Worm (Caenorhabditis elegans) whole organism, L1 larva: Measurements from ENCODE around the gene his-7.

Source experiments
- C04F5.9 ChIP-seq: sonication (generic microtip); optimal IDR thresholded peaks from 2 replicates; lab custom pipeline; 2016; ENCODE audit warnings: missing genetic modification characterization, missing compliant biosample characterization
- C16A3.4 ChIP-seq: fragments of 150-350 bp; optimal IDR thresholded peaks from 2 replicates; lab custom pipeline; 2014; ENCODE audit warnings: missing biosample characterization, missing genetic modification characterization
- C34B4.2 ChIP-seq: sonication (generic microtip); optimal IDR thresholded peaks from 2 replicates; lab custom pipeline; 2017; ENCODE audit warnings: mild to moderate bottlenecking, missing genetic modification characterization, missing compliant biosample characterization
- alr-1 ChIP-seq: fragments of 200-800 bp; sonication (Bioruptor generic); optimal IDR thresholded peaks from 2 replicates; lab custom pipeline; 2018; ENCODE audit warnings: borderline replicate concordance, mild to moderate bottlenecking, missing genetic modification characterization, missing compliant biosample characterization
- ama-1 ChIP-seq: fragments of 150-350 bp; optimal IDR thresholded peaks from 2 replicates; lab custom pipeline; 2014
- ceh-63 ChIP-seq: fragments of 200-800 bp; sonication (Bioruptor generic); optimal IDR thresholded peaks from 2 replicates; lab custom pipeline; 2018; ENCODE audit warnings: mild to moderate bottlenecking, missing genetic modification characterization, missing compliant biosample characterization
- ceh-8 ChIP-seq: fragments of 200-800 bp; sonication (Bioruptor generic); optimal IDR thresholded peaks from 2 replicates; lab custom pipeline; 2018; ENCODE audit warnings: mild to moderate bottlenecking, missing genetic modification characterization, moderate library complexity, missing compliant biosample characterization
- ceh-82 ChIP-seq, 3 experiments: fragments of 150-350 bp in 1 of 3; sonication (generic microtip) in 2 of 3; optimal IDR thresholded peaks; 2 replicates each; lab custom pipeline; 2014 to 2017; ENCODE audit warnings: missing biosample characterization in 3 of 3, missing genetic modification characterization in 3 of 3
- ceh-88 ChIP-seq: fragments of 200-800 bp; sonication (Bioruptor generic); IDR thresholded peaks from 2 replicates; pipeline ENCODE4 v1.3.6; 2022; ENCODE audit warnings: missing genetic modification characterization, missing compliant biosample characterization
- ces-1 ChIP-seq: fragments of 150-350 bp; optimal IDR thresholded peaks from 2 replicates; lab custom pipeline; 2014; ENCODE audit warnings: missing biosample characterization, missing genetic modification reagents, missing genetic modification characterization
- dpl-1 ChIP-seq, 3 experiments: fragments of 150-350 bp in 2 of 3; sonication (generic microtip) in 1 of 3; optimal IDR thresholded peaks; 2 replicates each; lab custom pipeline; 2014 to 2017; ENCODE audit warnings: missing biosample characterization in 3 of 3, missing genetic modification characterization in 3 of 3, missing genetic modification reagents in 3 of 3
- efl-1 ChIP-seq, 4 experiments: fragments of 150-350 bp; optimal IDR thresholded peaks in 3 of 4; peaks in 1 of 4; 1 replicate in 1 of 4; 2 replicates in 3 of 4; lab custom pipeline; 2014; ENCODE audit warnings: missing biosample characterization in 2 of 4, missing genetic modification characterization in 2 of 4, missing genetic modification reagents in 2 of 4
- efl-3 ChIP-seq: fragments of 200-800 bp; sonication (Bioruptor generic); optimal IDR thresholded peaks from 2 replicates; lab custom pipeline; 2018; ENCODE audit warnings: mild to moderate bottlenecking, missing genetic modification characterization, missing compliant biosample characterization
- egl-13 ChIP-seq: sonication (generic microtip); optimal IDR thresholded peaks from 2 replicates; lab custom pipeline; 2016; ENCODE audit warnings: missing genotype, missing genetic modification reagents, missing genetic modification characterization, missing compliant biosample characterization
- egl-27 ChIP-seq, 2 experiments: fragments of 150-350 bp in 1 of 2; sonication (generic microtip); optimal IDR thresholded peaks; 3 replicates each; lab custom pipeline; 2017 to 2018; ENCODE audit warnings: missing biosample characterization in 2 of 2, missing genetic modification characterization in 2 of 2, missing genetic modification reagents in 2 of 2
- elt-3 ChIP-seq, 6 experiments: fragments of 150-350 bp in 1 of 6; sonication (generic microtip); optimal IDR thresholded peaks; 2 replicates each; lab custom pipeline; 2017 to 2018; ENCODE audit warnings: missing biosample characterization in 6 of 6, missing genetic modification characterization in 6 of 6, inconsistent platforms in 1 of 6
- fkh-4 ChIP-seq: sonication (generic microtip); optimal IDR thresholded peaks from 2 replicates; lab custom pipeline; 2016; ENCODE audit warnings: missing compliant biosample characterization, missing genetic modification characterization, borderline replicate concordance
- fos-1 ChIP-seq: fragments of 150-350 bp; optimal IDR thresholded peaks from 2 replicates; lab custom pipeline; 2014; ENCODE audit warnings: missing biosample characterization, missing genetic modification characterization
- grh-1 ChIP-seq: fragments of 200-800 bp; sonication (Bioruptor generic); IDR thresholded peaks from 2 replicates; pipeline ENCODE4 v1.3.6; 2022; ENCODE audit warnings: missing genetic modification reagents, missing genetic modification characterization, missing compliant biosample characterization
- hlh-4 ChIP-seq: sonication (generic microtip); optimal IDR thresholded peaks from 2 replicates; lab custom pipeline; 2016; ENCODE audit warnings: mild to moderate bottlenecking, missing genetic modification characterization, missing compliant biosample characterization
- isw-1 ChIP-seq: fragments of 200-800 bp; sonication (Bioruptor generic); IDR thresholded peaks from 2 replicates; pipeline ENCODE4 v1.3.6; 2022; ENCODE audit warnings: missing genetic modification characterization, missing compliant biosample characterization
- jun-1 ChIP-seq: fragments of 150-350 bp; optimal IDR thresholded peaks from 2 replicates; lab custom pipeline; 2014; ENCODE audit warnings: missing biosample characterization, missing genetic modification reagents, missing genetic modification characterization
- lin-13 ChIP-seq: fragments of 150-350 bp; optimal IDR thresholded peaks from 2 replicates; lab custom pipeline; 2014; ENCODE audit warnings: missing biosample characterization, missing genetic modification reagents, missing genetic modification characterization
- lin-14 ChIP-seq: fragments of 200-800 bp; sonication (Bioruptor generic); optimal IDR thresholded peaks from 2 replicates; lab custom pipeline; 2018; ENCODE audit warnings: mild to moderate bottlenecking, missing genetic modification characterization, moderate library complexity, missing compliant biosample characterization
- lin-15B ChIP-seq: fragments of 150-350 bp; sonication (generic microtip); optimal IDR thresholded peaks from 3 replicates; lab custom pipeline; 2014; ENCODE audit warnings: missing biosample characterization, missing genetic modification characterization
- lin-35 ChIP-seq, 2 experiments: fragments of 150-350 bp; optimal IDR thresholded peaks; 2 replicates each; lab custom pipeline; 2014; ENCODE audit warnings: missing biosample characterization in 2 of 2, missing genetic modification characterization in 2 of 2, missing genetic modification reagents in 2 of 2
- lir-3 ChIP-seq: sonication (generic microtip); optimal IDR thresholded peaks from 2 replicates; lab custom pipeline; 2016; ENCODE audit warnings: mild to moderate bottlenecking, missing genetic modification characterization, moderate library complexity, missing compliant biosample characterization; ENCODE audit not compliant: poor library complexity
- lsy-2 ChIP-seq, 2 experiments: fragments of 150-350 bp; optimal IDR thresholded peaks; 2 replicates each; lab custom pipeline; 2014; ENCODE audit warnings: missing biosample characterization in 2 of 2, missing genetic modification characterization in 2 of 2
- mab-9 ChIP-seq: fragments of 200-800 bp; sonication (Bioruptor generic); IDR thresholded peaks from 2 replicates; pipeline ENCODE4 v1.3.6; 2022; ENCODE audit warnings: missing genetic modification reagents, missing genetic modification characterization, missing compliant biosample characterization
- mdl-1 ChIP-seq, 2 experiments: fragments of 150-350 bp; optimal IDR thresholded peaks; 2 replicates each; lab custom pipeline; 2014 to 2017; ENCODE audit warnings: missing biosample characterization in 2 of 2, missing genetic modification characterization in 2 of 2, inconsistent platforms in 1 of 2
- mef-2 ChIP-seq: fragments of 150-350 bp; optimal IDR thresholded peaks from 2 replicates; lab custom pipeline; 2014; ENCODE audit warnings: missing biosample characterization, missing genetic modification characterization
- nhr-12 ChIP-seq: sonication (generic microtip); optimal IDR thresholded peaks from 2 replicates; lab custom pipeline; 2017; ENCODE audit warnings: missing biosample characterization, missing genetic modification characterization
- nhr-28 ChIP-seq: fragments of 150-350 bp; optimal IDR thresholded peaks from 2 replicates; lab custom pipeline; 2014; ENCODE audit warnings: missing biosample characterization, missing genetic modification characterization
- nhr-47 ChIP-seq: sonication (generic microtip); optimal IDR thresholded peaks from 2 replicates; lab custom pipeline; 2016; ENCODE audit warnings: mild to moderate bottlenecking, missing genetic modification characterization, moderate library complexity, missing compliant biosample characterization
- nhr-71 ChIP-seq: sonication (generic microtip); optimal IDR thresholded peaks from 2 replicates; lab custom pipeline; 2016; ENCODE audit warnings: mild to moderate bottlenecking, missing genetic modification characterization, moderate library complexity, missing compliant biosample characterization
- nhr-84 ChIP-seq: sonication (generic microtip); optimal IDR thresholded peaks from 2 replicates; lab custom pipeline; 2017; ENCODE audit warnings: missing biosample characterization, missing genetic modification characterization
- nhr-90 ChIP-seq: sonication (generic microtip); optimal IDR thresholded peaks from 2 replicates; lab custom pipeline; 2016; ENCODE audit warnings: mild to moderate bottlenecking, missing genetic modification characterization, missing compliant biosample characterization; ENCODE audit not compliant: poor library complexity
- pag-3 ChIP-seq: sonication (generic microtip); optimal IDR thresholded peaks from 2 replicates; lab custom pipeline; 2017; ENCODE audit warnings: missing genetic modification characterization, mild to moderate bottlenecking, missing compliant biosample characterization, antibody characterized with exemption, borderline replicate concordance; ENCODE audit not compliant: insufficient read depth
- pax-3 ChIP-seq: fragments of 200-800 bp; sonication (Bioruptor generic); optimal IDR thresholded peaks from 2 replicates; lab custom pipeline; 2018; ENCODE audit warnings: mild to moderate bottlenecking, missing genetic modification characterization, moderate library complexity, missing compliant biosample characterization
- pqm-1 ChIP-seq: sonication (generic microtip); optimal IDR thresholded peaks from 3 replicates; lab custom pipeline; 2017; ENCODE audit warnings: missing biosample characterization, missing genetic modification characterization
- snpc-4 ChIP-seq: fragments of 150-350 bp; optimal IDR thresholded peaks from 2 replicates; lab custom pipeline; 2014; ENCODE audit warnings: missing biosample characterization, missing genetic modification characterization
- sox-4 ChIP-seq: sonication (generic microtip); optimal IDR thresholded peaks from 2 replicates; lab custom pipeline; 2016; ENCODE audit warnings: missing genetic modification characterization, missing compliant biosample characterization
- swsn-7 ChIP-seq: sonication (generic microtip); optimal IDR thresholded peaks from 2 replicates; lab custom pipeline; 2016; ENCODE audit warnings: missing genetic modification characterization, missing compliant biosample characterization
- unc-130 ChIP-seq: fragments of 150-350 bp; optimal IDR thresholded peaks from 2 replicates; lab custom pipeline; 2017; ENCODE audit warnings: missing biosample characterization, missing genetic modification characterization, inconsistent platforms
- unc-30 ChIP-seq: sonication (generic microtip); optimal IDR thresholded peaks from 2 replicates; lab custom pipeline; 2017; ENCODE audit warnings: missing biosample characterization, missing genetic modification characterization
- unc-62 ChIP-seq: fragments of 150-350 bp; optimal IDR thresholded peaks from 2 replicates; lab custom pipeline; 2014; ENCODE audit warnings: missing biosample characterization, missing genetic modification reagents, missing genetic modification characterization
- unc-86 ChIP-seq: sonication (generic microtip); optimal IDR thresholded peaks from 2 replicates; lab custom pipeline; 2016; ENCODE audit warnings: missing genetic modification characterization, missing compliant biosample characterization
- unc-98 ChIP-seq: fragments of 200-800 bp; sonication (Bioruptor generic); IDR thresholded peaks from 2 replicates; pipeline ENCODE4 v1.3.6; 2022; ENCODE audit warnings: missing genetic modification characterization, missing compliant biosample characterization
- vab-15 ChIP-seq: sonication (generic microtip); optimal IDR thresholded peaks from 2 replicates; lab custom pipeline; 2017; ENCODE audit warnings: missing genotype, mild to moderate bottlenecking, missing genetic modification characterization, missing compliant biosample characterization
- ztf-11 ChIP-seq, 2 experiments: sonication (generic microtip); optimal IDR thresholded peaks; 2 replicates each; lab custom pipeline; 2016 to 2017; ENCODE audit warnings: missing genetic modification characterization in 2 of 2, missing biosample characterization in 1 of 2, missing compliant biosample characterization in 1 of 2
- ztf-4 ChIP-seq: fragments of 150-350 bp; optimal IDR thresholded peaks from 2 replicates; lab custom pipeline; 2014; ENCODE audit warnings: missing biosample characterization, missing genetic modification characterization

The his-7 gene

ce11 chrV:8569841-8570361 lies 36.7 kb downstream of the his-7 start, which contains the start of the genes F25G6.9 and symk-1 (continued):
- TF ChIP-seq vab-15 (no peak), ces-1 (no peak), ceh-82 (tag; optimal IDR thresholded peaks at IDR 0.05; lab: Kevin White, UChicago) (peak; percentile 58 to 74 (median 69)), swsn-7 (tag; lab: Kevin White, UChicago) (peak; percentile 82), nhr-12 (no peak), mab-9 (GFP tag; lab: Robert Waterston, UW) (no peak), nhr-84 (no peak), jun-1 (no peak), lir-3 (tag; lab: Kevin White, UChicago) (peak; percentile 47), mef-2 (no peak), grh-1 (GFP tag; lab: Robert Waterston, UW) (peak; percentile 44), pag-3 (no peak), C04F5.9 (no peak), ztf-11 (tag; optimal IDR thresholded peaks at IDR 0.05; lab: Kevin White, UChicago) (peak in 1 of 2 experiments; percentile 41), egl-27 (tag; optimal IDR thresholded peaks at IDR 0.05; lab: Kevin White, UChicago) (no peak), pax-3 (tag; lab: Kevin White, UChicago) (no peak), efl-3 (GFP tag; lab: Kevin White, UChicago) (no peak), unc-130 (tag; lab: Kevin White, UChicago) (peak; percentile 12), ceh-63 (no peak), lsy-2 (tag; optimal IDR thresholded peaks at IDR 0.05; lab: Kevin White, UChicago) (peak; percentile 72 to 82), unc-62 (GFP tag; lab: Kevin White, UChicago) (no peak), pqm-1 (no peak), unc-98 (no peak), mdl-1 (tag; optimal IDR thresholded peaks at IDR 0.05; lab: Kevin White, UChicago) (peak in 1 of 2 experiments; percentile 37), ceh-8 (GFP tag; lab: Kevin White, UChicago) (peak; percentile 37), egl-13 (peak; percentile 29), nhr-47 (tag; lab: Kevin White, UChicago) (peak; percentile 89), fos-1 (peak; percentile 7), lin-14 (GFP tag; lab: Kevin White, UChicago) (peak; percentile 72), alr-1 (tag; lab: Kevin White, UChicago) (no peak), lin-15B (tag; lab: Kevin White, UChicago) (peak; percentile 16), unc-30 (tag; lab: Kevin White, UChicago) (no peak), elt-3 (tag; optimal IDR thresholded peaks at IDR 0.05; lab: Kevin White, UChicago) (peak in 2 of 6 experiments; percentile 13 to 17), isw-1 (GFP tag; lab: Robert Waterston, UW) (peak; percentile 66), hlh-4 (no peak), efl-1 (optimal IDR thresholded peaks at IDR 0.05; lab: Kevin White, UChicago) (peak; percentile 64 to 77), efl-1 (GFP tag; optimal IDR thresholded peaks at IDR 0.05 in 1 of 2; lab: Kevin White, UChicago) (peak; percentile 73 to 97), lin-13 (peak; percentile 41), sox-4 (peak; percentile 57), dpl-1 (GFP tag; optimal IDR thresholded peaks at IDR 0.05; lab: Kevin White, UChicago) (peak; percentile 61 to 75 (median 71)), nhr-28 (tag; lab: Kevin White, UChicago) (no peak), ama-1 (lab: Kevin White, UChicago) (no peak), snpc-4 (tag; lab: Kevin White, UChicago) (peak; percentile 75), fkh-4 (no peak), C16A3.4 (tag; lab: Kevin White, UChicago) (peak; percentile 10), nhr-71 (peak; percentile 86), ceh-88 (no peak), lin-35 (GFP tag; optimal IDR thresholded peaks at IDR 0.05; lab: Kevin White, UChicago) (peak; percentile 70 to 73), unc-86 (peak; percentile 60), ztf-4 (tag; lab: Kevin White, UChicago) (peak; percentile 12), nhr-90 (tag; lab: Kevin White, UChicago) (peak; percentile 79), C34B4.2 (no peak)
